Worm (Caenorhabditis elegans): ENCODE measurements around the gene aqp-2.

ce11 chrII:9283668-9284357 lies 22.0 kb upstream of the aqp-2 start:
- TF ChIP-seq hnd-1 (tag; optimal IDR thresholded peaks at IDR 0.05) (no peak), tbx-37 (GFP tag; conservative IDR thresholded peaks at IDR 0.05) (no peak), tbx-11 (GFP tag; IDR thresholded peaks at IDR 0.05) (0 out of 2 replicates have a peak, but pooled peaks have one; percentile 11), aly-1 (tag; optimal IDR thresholded peaks at IDR 0.05) (no peak), pes-1 (GFP tag; IDR thresholded peaks at IDR 0.05) (no peak), ama-1 (optimal IDR thresholded peaks at IDR 0.05) (no peak)

Data from whole organism, early embryonic.